Worm (Caenorhabditis elegans) whole organism, dauer: ENCODE measurements around the gene ced-10.

Experiments used
- unc-62 ChIP-seq: sonication (generic microtip); optimal IDR thresholded peaks from 2 replicates; lab custom pipeline; 2017; ENCODE audit warnings: missing biosample characterization, missing genetic modification reagents, missing genetic modification characterization

ced-10 gene

ce11 chrIV:3482195-3482959 lies 26.9 kb downstream of the ced-10 start, which contains the start of gene srz-82:
TSS of gene srz-82 (plus strand) at chrIV:3482895.
- no peak for TF ChIP-seq unc-62 (GFP tag; lab: Kevin White, UChicago)

ce11 chrIV:3481760-3482159 lies 27.6 kb downstream of the ced-10 start, which contains the start of gene srz-37:
TSS of gene srz-37 (minus strand) at chrIV:3481860.
- no peak for TF ChIP-seq unc-62 (GFP tag; lab: Kevin White, UChicago)

- TF ChIP-seq unc-62 (GFP tag; lab: Kevin White, UChicago), result no peak
Measured at ce11 chrIV:3478911-3479385, 30.4 kb downstream of the ced-10 start, which contains the start of the genes srz-70 and C09G12.5. TSS of gene srz-70 (minus strand) at chrIV:3479011. TSS of gene C09G12.5 (plus strand) at chrIV:3479335.

ce11 chrIV:3477124-3477523 lies 32.2 kb downstream of the ced-10 start, which contains the start of gene srz-69:
TSS of gene srz-69 (minus strand) at chrIV:3477224.
- no peak for TF ChIP-seq unc-62 (GFP tag; lab: Kevin White, UChicago)

ce11 chrIV:3469742-3470141 lies 39.6 kb downstream of the ced-10 start, which contains the start of gene F58E2.2:
TSS of gene F58E2.2 (plus strand) at chrIV:3470042.
- no peak for TF ChIP-seq unc-62 (GFP tag; lab: Kevin White, UChicago)

- no peak for TF ChIP-seq unc-62 (GFP tag; lab: Kevin White, UChicago)
Measured at ce11 chrIV:3467751-3468150, 41.6 kb downstream of the ced-10 start.

- TF ChIP-seq unc-62 (GFP tag; lab: Kevin White, UChicago), result no peak
Measured at ce11 chrIV:3467128-3467527, 42.2 kb downstream of the ced-10 start, which contains the start of gene F58E2.3. TSS of gene F58E2.3 (plus strand) at chrIV:3467428.

ce11 chrIV:3463254-3463653 lies 46.1 kb downstream of the ced-10 start, which contains the start of gene F58E2.4:
TSS of gene F58E2.4 (plus strand) at chrIV:3463387.
- TF ChIP-seq unc-62 (GFP tag; lab: Kevin White, UChicago), result no peak
